Fruit fly (Drosophila melanogaster): ENCODE measurements around the gene Sas10.

dm6 chrX:5349899-5350575 is 32.8 kb downstream of the Sas10 start:
- TF ChIP-seq Sp1 (GFP tag; optimal IDR thresholded peaks at IDR 0.05) = no peak
- TF ChIP-seq br (GFP tag; optimal IDR thresholded peaks at IDR 0.05) = no peak
- no peak for TF ChIP-seq Mio (GFP tag; optimal IDR thresholded peaks at IDR 0.05)
